Fruit fly (Drosophila melanogaster) S2 (cell line): Measurements from ENCODE around the gene ldbr.

ENCODE experiments used
- CG8478 ChIP-seq: fragments of >200 bp; optimal IDR thresholded peaks from 2 replicates; lab custom pipeline; 2018
- CTCF ChIP-seq, 2 experiments: fragments of >200 bp; optimal IDR thresholded peaks; 2 replicates each; lab custom pipeline; 2018

- TF ChIP-seq CTCF (optimal IDR thresholded peaks at IDR 0.05; lab: Kevin White, UChicago) (no peak), CG8478 (lab: Kevin White, UChicago) (no peak)
These were observed 31.8 kb downstream of the ldbr start for dm6 chr3L:8153206-8153996.
